Fruit fly (Drosophila melanogaster) whole organism, embryonic: ENCODE results near the gene Sbf.

Experiments
- B-H1 ChIP-seq: fragments of 200-800 bp; sonication (Bioruptor generic); IDR thresholded peaks from 3 replicates; pipeline ENCODE4 v1.3.6; 2022; ENCODE audit warnings: missing biosample characterization, missing genetic modification characterization
- CG12155 ChIP-seq: fragments of 200-800 bp; sonication (Bioruptor generic); optimal IDR thresholded peaks from 3 replicates; lab custom pipeline; 2016; ENCODE audit warnings: missing biosample characterization, missing genetic modification characterization
- CG17186 ChIP-seq: fragments of 200-800 bp; sonication (Bioruptor generic); optimal IDR thresholded peaks from 3 replicates; lab custom pipeline; 2017; ENCODE audit warnings: missing biosample characterization, missing genetic modification reagents, missing genetic modification characterization
- CG17385 ChIP-seq: fragments of 200-800 bp; sonication (Bioruptor generic); optimal IDR thresholded peaks from 3 replicates; lab custom pipeline; 2018; ENCODE audit warnings: missing biosample characterization, mild to moderate bottlenecking, missing genetic modification characterization
- CG17612 ChIP-seq: fragments of 200-800 bp; sonication (Bioruptor generic); IDR thresholded peaks from 2 replicates; pipeline ENCODE4 v1.3.6; 2022; ENCODE audit warnings: missing biosample characterization, missing genetic modification characterization
- CG18011 ChIP-seq: fragments of 200-800 bp; sonication (Bioruptor generic); optimal IDR thresholded peaks from 2 replicates; lab custom pipeline; 2017; ENCODE audit warnings: missing biosample characterization, missing genetic modification characterization, mild to moderate bottlenecking, moderate library complexity, missing genotype
- CG1832 ChIP-seq: fragments of 200-800 bp; sonication (Bioruptor generic); optimal IDR thresholded peaks from 2 replicates; lab custom pipeline; 2017; ENCODE audit warnings: missing biosample characterization, mild to moderate bottlenecking, missing genetic modification characterization, inconsistent platforms
- CG18599 ChIP-seq: fragments of 200-800 bp; sonication (Bioruptor generic); optimal IDR thresholded peaks from 3 replicates; lab custom pipeline; 2017; ENCODE audit warnings: missing biosample characterization, missing genetic modification characterization, mild to moderate bottlenecking, moderate library complexity, missing genetic modification reagents
- CG2129 ChIP-seq: fragments of 200-800 bp; sonication (Bioruptor generic); IDR thresholded peaks from 2 replicates; pipeline ENCODE4 v1.3.6; 2022; ENCODE audit warnings: missing biosample characterization, missing genetic modification characterization; ENCODE audit not compliant: partially characterized antibody
- CG2199 ChIP-seq: fragments of 200-800 bp; sonication (Bioruptor generic); IDR thresholded peaks from 3 replicates; pipeline ENCODE4 v1.3.6; 2022; ENCODE audit warnings: missing biosample characterization, missing genetic modification characterization
- CG2889 ChIP-seq: fragments of 200-800 bp; sonication (Bioruptor generic); IDR thresholded peaks from 3 replicates; pipeline ENCODE4 v1.3.6; 2022; ENCODE audit warnings: missing biosample characterization, missing genetic modification characterization
- CG3065 ChIP-seq: fragments of 200-800 bp; sonication (Bioruptor generic); optimal IDR thresholded peaks from 2 replicates; lab custom pipeline; 2016; ENCODE audit warnings: missing biosample characterization, missing genetic modification characterization
- CG43689 ChIP-seq: fragments of 200-800 bp; sonication (Bioruptor generic); IDR thresholded peaks from 2 replicates; pipeline ENCODE4 v1.3.6; 2022; ENCODE audit warnings: missing biosample characterization, missing genetic modification characterization
- CG5180 ChIP-seq: fragments of 200-800 bp; sonication (Bioruptor generic); optimal IDR thresholded peaks from 3 replicates; lab custom pipeline; 2017; ENCODE audit warnings: missing biosample characterization, missing genetic modification characterization, mild to moderate bottlenecking, moderate library complexity, missing genetic modification reagents
- CG6272 ChIP-seq: fragments of 200-800 bp; sonication (Bioruptor generic); IDR thresholded peaks from 2 replicates; pipeline ENCODE4 v1.3.6; 2022; ENCODE audit warnings: missing biosample characterization, missing genetic modification characterization
- CG6689 ChIP-seq: fragments of 200-800 bp; sonication (Bioruptor generic); IDR thresholded peaks from 2 replicates; pipeline ENCODE4 v1.3.6; 2022; ENCODE audit warnings: missing biosample characterization, missing genetic modification characterization
- CG8359 ChIP-seq: fragments of 200-800 bp; sonication (Bioruptor generic); optimal IDR thresholded peaks from 2 replicates; lab custom pipeline; 2017; ENCODE audit warnings: missing biosample characterization, mild to moderate bottlenecking, missing genetic modification characterization, borderline replicate concordance
- CG9817 ChIP-seq: fragments of 200-800 bp; sonication (Bioruptor generic); optimal IDR thresholded peaks from 2 replicates; lab custom pipeline; 2018; ENCODE audit warnings: missing biosample characterization, mild to moderate bottlenecking, missing genetic modification characterization, moderate library complexity
- CoRest ChIP-seq: fragments of 200-800 bp; sonication (Bioruptor generic); optimal IDR thresholded peaks from 3 replicates; lab custom pipeline; 2018; ENCODE audit warnings: missing biosample characterization, mild to moderate bottlenecking, missing genetic modification characterization, moderate library complexity
- Hey ChIP-seq: fragments of 200-800 bp; sonication (Bioruptor generic); optimal IDR thresholded peaks from 3 replicates; lab custom pipeline; 2018; ENCODE audit warnings: missing biosample characterization, mild to moderate bottlenecking, missing genetic modification characterization
- Hmx ChIP-seq: fragments of 200-800 bp; sonication (Bioruptor generic); optimal IDR thresholded peaks from 2 replicates; lab custom pipeline; 2016; ENCODE audit warnings: missing biosample characterization, missing genetic modification characterization
- Lim3 ChIP-seq: fragments of 200-800 bp; sonication (Bioruptor generic); IDR thresholded peaks from 2 replicates; pipeline ENCODE4 v1.3.6; 2022; ENCODE audit warnings: missing biosample characterization, missing genetic modification characterization
- Mes4 ChIP-seq: fragments of 200-800 bp; sonication (Bioruptor generic); optimal IDR thresholded peaks from 2 replicates; lab custom pipeline; 2016; ENCODE audit warnings: missing biosample characterization, missing genetic modification characterization
- Oli ChIP-seq: fragments of 200-800 bp; sonication (Bioruptor generic); optimal IDR thresholded peaks from 2 replicates; lab custom pipeline; 2018; ENCODE audit warnings: missing biosample characterization, mild to moderate bottlenecking, missing genetic modification characterization, moderate library complexity
- Sox102F ChIP-seq: fragments of 200-800 bp; sonication (Bioruptor generic); optimal IDR thresholded peaks from 2 replicates; lab custom pipeline; 2018; ENCODE audit warnings: missing biosample characterization, mild to moderate bottlenecking, missing genetic modification characterization, moderate library complexity
- Spps ChIP-seq: fragments of 200-800 bp; sonication (Bioruptor generic); optimal IDR thresholded peaks from 2 replicates; lab custom pipeline; 2018; ENCODE audit warnings: missing biosample characterization, mild to moderate bottlenecking, missing genetic modification characterization
- YL-1 ChIP-seq: fragments of 200-800 bp; sonication (Bioruptor generic); optimal IDR thresholded peaks from 3 replicates; lab custom pipeline; 2017; ENCODE audit warnings: missing biosample characterization, mild to moderate bottlenecking, missing genetic modification characterization
- ab ChIP-seq: fragments of 200-800 bp; sonication (Bioruptor generic); optimal IDR thresholded peaks from 2 replicates; lab custom pipeline; 2016; ENCODE audit warnings: missing biosample characterization, missing genetic modification characterization
- chm ChIP-seq: fragments of 200-800 bp; sonication (Bioruptor generic); IDR thresholded peaks from 2 replicates; pipeline ENCODE4 v1.3.6; 2022; ENCODE audit warnings: missing biosample characterization, missing genetic modification characterization
- ci ChIP-seq: fragments of 200-800 bp; sonication (Bioruptor generic); IDR thresholded peaks from 3 replicates; pipeline ENCODE4 v1.3.6; 2022; ENCODE audit warnings: missing biosample characterization, missing genetic modification characterization
- croc ChIP-seq: fragments of 200-800 bp; sonication (Bioruptor generic); conservative IDR thresholded peaks from 3 replicates; pipeline ENCODE4 v1.3.6; 2022; ENCODE audit warnings: missing biosample characterization, missing genetic modification characterization
- crol ChIP-seq: fragments of 200-800 bp; sonication (Bioruptor generic); IDR thresholded peaks from 2 replicates; pipeline ENCODE4 v1.3.6; 2022; ENCODE audit warnings: missing biosample characterization, missing genetic modification characterization
- crp ChIP-seq, 2 experiments: fragments of 200-800 bp; sonication (Bioruptor generic); optimal IDR thresholded peaks; 2 replicates in 1 of 2; 3 replicates in 1 of 2; lab custom pipeline; 2017; ENCODE audit warnings: missing biosample characterization in 2 of 2, missing genetic modification characterization in 2 of 2, mild to moderate bottlenecking in 1 of 2, moderate library complexity in 1 of 2
- dm ChIP-seq: fragments of 200-800 bp; sonication (Bioruptor generic); optimal IDR thresholded peaks from 3 replicates; lab custom pipeline; 2016; ENCODE audit warnings: missing biosample characterization, missing genetic modification characterization
- dmrt99B ChIP-seq: fragments of 200-800 bp; sonication (Bioruptor generic); optimal IDR thresholded peaks from 2 replicates; lab custom pipeline; 2018; ENCODE audit warnings: missing biosample characterization, mild to moderate bottlenecking, missing genetic modification characterization, moderate library complexity
- exex ChIP-seq: fragments of 200-800 bp; sonication (Bioruptor generic); optimal IDR thresholded peaks from 4 replicates; lab custom pipeline; 2018; ENCODE audit warnings: missing biosample characterization, mild to moderate bottlenecking, missing genetic modification characterization, moderate library complexity
- gem ChIP-seq: fragments of 200-800 bp; sonication (Bioruptor generic); optimal IDR thresholded peaks from 2 replicates; lab custom pipeline; 2019; ENCODE audit warnings: missing biosample characterization, mild to moderate bottlenecking, missing genetic modification characterization, moderate library complexity
- grn ChIP-seq: fragments of 200-800 bp; sonication (Bioruptor generic); optimal IDR thresholded peaks from 3 replicates; lab custom pipeline; 2017; ENCODE audit warnings: missing biosample characterization, missing genetic modification characterization
- gt ChIP-seq: fragments of 200-800 bp; sonication (Bioruptor generic); IDR thresholded peaks from 2 replicates; pipeline ENCODE4 v1.3.6; 2022; ENCODE audit warnings: missing biosample characterization, missing genetic modification characterization
- hbn ChIP-seq: fragments of 200-800 bp; sonication (Bioruptor generic); IDR thresholded peaks from 2 replicates; pipeline ENCODE4 v1.3.6; 2022; ENCODE audit warnings: missing biosample characterization, missing genetic modification characterization; ENCODE audit not compliant: partially characterized antibody
- mam ChIP-seq: fragments of 200-800 bp; sonication (Bioruptor generic); optimal IDR thresholded peaks from 3 replicates; lab custom pipeline; 2016; ENCODE audit warnings: missing biosample characterization, missing genetic modification characterization
- nmo ChIP-seq: fragments of 200-800 bp; sonication (Bioruptor generic); optimal IDR thresholded peaks from 2 replicates; lab custom pipeline; 2018; ENCODE audit warnings: missing biosample characterization, mild to moderate bottlenecking, missing genetic modification characterization, moderate library complexity
- pb ChIP-seq: fragments of 200-800 bp; sonication (Bioruptor generic); optimal IDR thresholded peaks from 3 replicates; lab custom pipeline; 2016; ENCODE audit warnings: missing biosample characterization, missing genetic modification characterization
- pita ChIP-seq: fragments of 200-800 bp; sonication (Bioruptor generic); optimal IDR thresholded peaks from 2 replicates; lab custom pipeline; 2017; ENCODE audit warnings: missing biosample characterization, mild to moderate bottlenecking, missing genetic modification characterization
- sima ChIP-seq: fragments of 200-800 bp; sonication (Bioruptor generic); optimal IDR thresholded peaks from 2 replicates; lab custom pipeline; 2016; ENCODE audit warnings: missing biosample characterization, missing genetic modification characterization
- tap ChIP-seq: fragments of 200-800 bp; optimal IDR thresholded peaks from 3 replicates; lab custom pipeline; 2019; ENCODE audit warnings: missing biosample characterization, mild to moderate bottlenecking, missing genetic modification characterization, moderate library complexity
- tin ChIP-seq: fragments of 200-800 bp; sonication (Bioruptor generic); optimal IDR thresholded peaks from 3 replicates; lab custom pipeline; 2016; ENCODE audit warnings: missing biosample characterization, missing genetic modification characterization
- tup ChIP-seq: fragments of 200-800 bp; sonication (Bioruptor generic); optimal IDR thresholded peaks from 2 replicates; lab custom pipeline; 2016; ENCODE audit warnings: missing biosample characterization, mild to moderate bottlenecking, missing genetic modification characterization, moderate library complexity
- wor ChIP-seq: fragments of 200-800 bp; sonication (Bioruptor generic); IDR thresholded peaks from 2 replicates; pipeline ENCODE4 v1.3.6; 2022; ENCODE audit warnings: missing biosample characterization, missing genetic modification characterization

The Sbf gene

DNA sequence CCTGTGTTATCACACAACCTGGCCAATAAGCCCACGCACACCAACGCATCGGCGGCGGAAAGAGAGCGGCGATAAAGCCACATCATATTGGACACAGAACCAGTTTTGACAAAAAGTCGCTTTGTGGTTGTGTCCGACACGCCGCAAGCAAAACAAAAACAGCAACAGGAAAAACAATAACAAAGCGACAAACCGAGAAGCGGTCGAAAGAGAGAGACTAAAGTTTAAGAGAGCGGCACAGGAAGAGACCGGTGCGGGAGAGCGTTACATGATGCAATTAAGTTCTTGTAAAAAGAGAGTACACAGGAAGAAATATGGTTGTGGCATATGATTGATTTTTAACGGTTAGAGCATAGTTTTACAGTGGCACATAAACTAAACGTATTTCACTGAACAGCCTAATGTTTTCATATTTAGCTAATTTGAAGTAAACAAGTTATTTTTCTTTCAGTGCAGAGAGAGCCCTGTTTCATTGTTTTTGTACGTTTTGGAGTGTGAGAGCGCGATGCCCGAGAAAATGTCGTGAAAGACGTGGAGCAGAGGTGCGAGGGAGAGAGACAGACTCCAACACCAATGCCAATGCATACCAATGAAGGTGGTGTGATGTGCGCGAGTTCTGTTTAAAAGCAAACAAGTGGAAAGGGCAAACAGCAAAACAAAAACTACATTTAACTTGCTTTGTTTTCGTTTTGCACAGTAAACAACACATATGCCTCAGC, 35.9 kb downstream of the Sbf start (continued):
- TF ChIP-seq CG8359, result peak; percentile 96
- peak; percentile 100 for TF ChIP-seq tap (tag; lab: Kevin White, UChicago)
- no peak for TF ChIP-seq crol (GFP tag; lab: Robert Waterston, UW)
- peak; percentile 97 for TF ChIP-seq CG17186 (GFP tag; lab: Kevin White, UChicago)
- TF ChIP-seq gem (tag; lab: Kevin White, UChicago), result peak; percentile 100
- TF ChIP-seq CoRest (tag; lab: Kevin White, UChicago), result peak; percentile 100
- TF ChIP-seq crp (GFP tag; optimal IDR thresholded peaks at IDR 0.05; lab: Kevin White, UChicago), result peak; percentile 45 to 81
- TF ChIP-seq Spps (tag; lab: Kevin White, UChicago), result peak; percentile 99
- peak; percentile 99 for TF ChIP-seq CG6272
- no peak for TF ChIP-seq CG2199 (GFP tag; lab: Robert Waterston, UW)
- TF ChIP-seq gt (GFP tag; lab: Robert Waterston, UW), result no peak
- TF ChIP-seq CG2129 (GFP tag; lab: Robert Waterston, UW), result no peak
- TF ChIP-seq nmo, result peak; percentile 100
- TF ChIP-seq sima, result peak; percentile 99
- TF ChIP-seq CG1832 (GFP tag; lab: Kevin White, UChicago), result peak; percentile 71
- TF ChIP-seq Oli, result peak; percentile 100
- no peak for TF ChIP-seq ci (GFP tag; lab: Robert Waterston, UW)
- TF ChIP-seq Hey (tag; lab: Kevin White, UChicago), result peak; percentile 99
- TF ChIP-seq YL-1 (GFP tag; lab: Kevin White, UChicago), result peak; percentile 99
- no peak for TF ChIP-seq hbn (GFP tag; lab: Robert Waterston, UW)
- TF ChIP-seq Lim3 (GFP tag; lab: Robert Waterston, UW), result no peak
- TF ChIP-seq grn (GFP tag; lab: Kevin White, UChicago), result peak; percentile 97
- peak; percentile 100 for TF ChIP-seq Mes4
- peak; percentile 100 for TF ChIP-seq CG17385 (GFP tag; lab: Kevin White, UChicago)
- peak; percentile 100 for TF ChIP-seq ab (GFP tag; lab: Kevin White, UChicago)
- TF ChIP-seq tup, result peak; percentile 100
- TF ChIP-seq dmrt99B (tag; lab: Kevin White, UChicago), result peak; percentile 100
- TF ChIP-seq CG9817, result peak; percentile 100
- TF ChIP-seq dm, result peak; percentile 100
- no peak for TF ChIP-seq CG17612 (GFP tag; lab: Robert Waterston, UW)
- peak; percentile 95 for TF ChIP-seq CG5180 (GFP tag; lab: Kevin White, UChicago)
- no peak for TF ChIP-seq B-H1 (GFP tag; lab: Robert Waterston, UW)
- TF ChIP-seq mam, result peak; percentile 100
- no peak for TF ChIP-seq CG43689 (GFP tag; lab: Robert Waterston, UW)
- TF ChIP-seq chm, result no peak
- TF ChIP-seq CG18599 (GFP tag; lab: Kevin White, UChicago), result peak; percentile 100
- TF ChIP-seq croc (GFP tag; lab: Robert Waterston, UW), result peak; percentile 100
- no peak for TF ChIP-seq pita
- peak; percentile 98 for TF ChIP-seq exex (tag; lab: Kevin White, UChicago)
- peak; percentile 100 for TF ChIP-seq pb
- peak; percentile 94 for TF ChIP-seq CG18011 (GFP tag; lab: Kevin White, UChicago)
- TF ChIP-seq tin, result peak; percentile 100
- peak; percentile 99 for TF ChIP-seq CG12155 (GFP tag; lab: Kevin White, UChicago)
- peak; percentile 100 for TF ChIP-seq CG3065 (GFP tag; lab: Kevin White, UChicago)
- TF ChIP-seq Hmx (GFP tag; lab: Kevin White, UChicago), result peak; percentile 99
- no peak for TF ChIP-seq CG6689
- TF ChIP-seq CG2889 (GFP tag; lab: Robert Waterston, UW), result no peak
- no peak for TF ChIP-seq wor
- peak; percentile 100 for TF ChIP-seq Sox102F (GFP tag; lab: Kevin White, UChicago)
